Worm (Caenorhabditis elegans) whole organism, L4/young adult: ENCODE results near the gene F38H4.5.

ENCODE experiments used
- W03F9.2 ChIP-seq: fragments of 150-350 bp; optimal IDR thresholded peaks from 2 replicates; lab custom pipeline; 2014; ENCODE audit warnings: missing biosample characterization, missing genetic modification characterization
- dao-5 ChIP-seq: sonication (generic microtip); optimal IDR thresholded peaks from 2 replicates; lab custom pipeline; 2016; ENCODE audit warnings: missing genotype, missing genetic modification characterization, moderate library complexity, missing compliant biosample characterization
- him-1 ChIP-seq: sonication (generic microtip); optimal IDR thresholded peaks from 2 replicates; lab custom pipeline; 2016; ENCODE audit warnings: missing genotype, missing genetic modification reagents, missing genetic modification characterization, missing compliant biosample characterization

DNA sequence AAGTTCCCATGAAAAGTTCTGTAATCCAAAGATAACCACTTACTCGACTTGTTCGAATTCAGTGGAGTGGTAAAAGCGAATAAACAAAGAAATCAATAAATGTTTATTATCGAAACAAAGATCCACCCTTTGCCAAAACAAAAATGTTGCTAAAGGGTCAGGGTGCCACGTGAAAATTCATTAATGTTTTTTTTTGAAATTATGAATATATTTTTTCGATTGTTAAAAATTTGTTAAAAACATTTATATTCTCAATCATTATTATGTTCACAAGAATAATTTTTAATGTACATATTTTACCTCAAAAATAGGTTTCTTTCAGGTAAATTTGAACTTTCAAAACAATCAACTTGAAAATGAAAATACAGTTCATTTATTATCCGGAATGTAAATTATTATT is 48.9 kb upstream of the F38H4.5 start, which contains the start of gene H01G02.4:
- TF ChIP-seq W03F9.2 (tag; lab: Kevin White, UChicago) (no peak), him-1 (tag; lab: Kevin White, UChicago) (no peak), dao-5 (tag; lab: Kevin White, UChicago) (no peak)
